Worm (Caenorhabditis elegans) whole organism, early embryonic: Measurements from ENCODE around the gene exc-7.

ENCODE experiments used
- B0310.2 ChIP-seq: sonication (generic microtip); optimal IDR thresholded peaks from 2 replicates; lab custom pipeline; 2016; ENCODE audit warnings: mild to moderate bottlenecking, missing genetic modification characterization, missing compliant biosample characterization
- F13C5.2 ChIP-seq: sonication (generic microtip); optimal IDR thresholded peaks from 2 replicates; lab custom pipeline; 2017; ENCODE audit warnings: mild to moderate bottlenecking, missing genetic modification characterization, inconsistent platforms, missing compliant biosample characterization
- ama-1 ChIP-seq: fragments of 150-350 bp; optimal IDR thresholded peaks from 2 replicates; lab custom pipeline; 2014
- flt-1 ChIP-seq: fragments of 200-800 bp; sonication (Bioruptor generic); IDR thresholded peaks from 2 replicates; pipeline ENCODE4 v1.3.6; 2022; ENCODE audit warnings: missing genetic modification characterization, missing compliant biosample characterization
- sea-1 ChIP-seq: fragments of 200-800 bp; sonication (Bioruptor generic); conservative IDR thresholded peaks from 2 replicates; pipeline ENCODE4 v1.3.6; 2022; ENCODE audit warnings: missing genetic modification characterization, missing compliant biosample characterization

- TF ChIP-seq flt-1 (GFP tag; lab: Robert Waterston, UW) (no peak), B0310.2 (tag; lab: Kevin White, UChicago) (no peak), sea-1 (GFP tag; lab: Robert Waterston, UW) (no peak), ama-1 (no peak), F13C5.2 (no peak)
These were observed 25.3 kb downstream of the exc-7 start for ce11 chrII:9601069-9601468.
